Fruit fly (Drosophila melanogaster) whole organism: ENCODE results near the gene Cyp4ac3.

Experiments
- EcR ChIP-seq, 2 experiments: fragments of >200 bp; optimal IDR thresholded peaks; 2 replicates each; lab custom pipeline; 2017; ENCODE audit warnings: missing biosample characterization in 2 of 2, missing genetic modification characterization in 2 of 2, missing genetic modification reagents in 2 of 2
- pan ChIP-seq: fragments of >200 bp; optimal IDR thresholded peaks from 2 replicates; lab custom pipeline; 2017

- TF ChIP-seq EcR (GFP tag; optimal IDR thresholded peaks at IDR 0.05; lab: Kevin White, UChicago) (no peak), pan (no peak)
Observed at dm6 chr2L:5302692-5303043, 34.4 kb downstream of the Cyp4ac3 start.
